Fruit fly (Drosophila melanogaster): ENCODE measurements around the gene CG15478.

DNA sequence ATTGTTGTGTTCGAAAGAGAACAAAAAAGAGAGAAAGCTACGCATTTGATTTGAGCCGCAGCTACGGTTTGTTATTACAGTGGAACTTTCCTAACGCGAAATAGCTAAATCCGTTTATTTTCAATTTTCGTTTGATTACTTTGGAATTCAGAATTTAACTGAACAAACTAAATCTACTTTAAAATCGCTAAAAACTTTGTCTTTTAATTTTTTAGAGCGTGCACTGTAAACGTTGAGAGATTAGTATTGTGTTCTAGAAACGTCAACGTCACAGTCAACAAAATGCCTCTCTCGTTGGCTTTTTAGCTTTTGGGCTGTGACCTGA, 25.0 kb downstream of the CG15478 start:
- TF ChIP-seq h (optimal IDR thresholded peaks at IDR 0.05) (no peak), al (GFP tag; IDR thresholded peaks at IDR 0.05) (peak; percentile 65), HLH54F (GFP tag; optimal IDR thresholded peaks at IDR 0.05) (peak; percentile 65), ara (GFP tag; IDR thresholded peaks at IDR 0.05) (peak; percentile 74; the same call in 1 of the 2 replicates), psq (GFP tag; optimal IDR thresholded peaks at IDR 0.05) (no peak), Lpt (GFP tag; optimal IDR thresholded peaks at IDR 0.05) (no peak), chn (GFP tag; optimal IDR thresholded peaks at IDR 0.05) (peak; percentile 41)

Data from whole organism, embryonic.